Fruit fly (Drosophila melanogaster) whole organism, embryonic: ENCODE data around the gene SkpA.

ENCODE experiments used
- Antp ChIP-seq: fragments of 200-800 bp; sonication (Bioruptor generic); optimal IDR thresholded peaks from 3 replicates; lab custom pipeline; 2016; ENCODE audit warnings: missing biosample characterization, missing genetic modification characterization
- CG11456 ChIP-seq: fragments of 200-800 bp; sonication (Bioruptor generic); IDR thresholded peaks from 3 replicates; pipeline ENCODE4 v1.3.6; 2022; ENCODE audit warnings: missing biosample characterization, missing genetic modification characterization
- CG11504 ChIP-seq: fragments of 200-800 bp; sonication (Bioruptor generic); optimal IDR thresholded peaks from 3 replicates; lab custom pipeline; 2019; ENCODE audit warnings: missing biosample characterization, mild to moderate bottlenecking, missing genetic modification characterization, moderate library complexity
- CG12219 ChIP-seq: fragments of 200-800 bp; sonication (Bioruptor generic); optimal IDR thresholded peaks from 3 replicates; lab custom pipeline; 2018; ENCODE audit warnings: missing biosample characterization, mild to moderate bottlenecking, missing genetic modification characterization
- CG12391 ChIP-seq: fragments of 200-800 bp; sonication (Bioruptor generic); optimal IDR thresholded peaks from 3 replicates; lab custom pipeline; 2018; ENCODE audit warnings: missing biosample characterization, mild to moderate bottlenecking, missing genetic modification characterization, moderate library complexity
- CG12942 ChIP-seq: fragments of 200-800 bp; sonication (Bioruptor generic); optimal IDR thresholded peaks from 3 replicates; lab custom pipeline; 2016; ENCODE audit warnings: missing biosample characterization, missing genetic modification characterization
- CG1792 ChIP-seq: fragments of 200-800 bp; sonication (Bioruptor generic); optimal IDR thresholded peaks from 2 replicates; lab custom pipeline; 2016; ENCODE audit warnings: missing biosample characterization, missing genetic modification characterization
- CG18262 ChIP-seq: fragments of 200-800 bp; optimal IDR thresholded peaks from 3 replicates; lab custom pipeline; 2019; ENCODE audit warnings: missing biosample characterization, mild to moderate bottlenecking, missing genetic modification characterization, moderate library complexity
- CG34422 ChIP-seq: fragments of 200-800 bp; sonication (Bioruptor generic); IDR thresholded peaks from 3 replicates; pipeline ENCODE4 v1.3.6; 2022; ENCODE audit warnings: missing biosample characterization, missing genetic modification characterization
- CG4424 ChIP-seq: fragments of 200-800 bp; sonication (Bioruptor generic); optimal IDR thresholded peaks from 3 replicates; lab custom pipeline; 2016; ENCODE audit warnings: missing biosample characterization, missing genetic modification characterization
- CG4707 ChIP-seq: fragments of 200-800 bp; sonication (Bioruptor generic); optimal IDR thresholded peaks from 2 replicates; lab custom pipeline; 2018; ENCODE audit warnings: missing biosample characterization, mild to moderate bottlenecking, missing genetic modification characterization, moderate library complexity
- CG5180 ChIP-seq: fragments of 200-800 bp; sonication (Bioruptor generic); optimal IDR thresholded peaks from 3 replicates; lab custom pipeline; 2017; ENCODE audit warnings: missing biosample characterization, missing genetic modification characterization, mild to moderate bottlenecking, moderate library complexity, missing genetic modification reagents
- CG6689 ChIP-seq: fragments of 200-800 bp; sonication (Bioruptor generic); IDR thresholded peaks from 2 replicates; pipeline ENCODE4 v1.3.6; 2022; ENCODE audit warnings: missing biosample characterization, missing genetic modification characterization
- CG7839 ChIP-seq: fragments of 200-800 bp; sonication (Bioruptor generic); optimal IDR thresholded peaks from 3 replicates; lab custom pipeline; 2018; ENCODE audit warnings: missing biosample characterization, mild to moderate bottlenecking, missing genetic modification characterization, moderate library complexity
- CG8944 ChIP-seq: fragments of 200-800 bp; sonication (Bioruptor generic); optimal IDR thresholded peaks from 3 replicates; lab custom pipeline; 2016; ENCODE audit warnings: missing biosample characterization, missing genetic modification characterization
- CG9437 ChIP-seq: fragments of 200-800 bp; sonication (Bioruptor generic); optimal IDR thresholded peaks from 2 replicates; lab custom pipeline; 2018; ENCODE audit warnings: missing biosample characterization, mild to moderate bottlenecking, missing genetic modification characterization
- CG9727 ChIP-seq: fragments of 200-800 bp; sonication (Bioruptor generic); optimal IDR thresholded peaks from 3 replicates; lab custom pipeline; 2017; ENCODE audit warnings: missing biosample characterization, mild to moderate bottlenecking, missing genetic modification characterization
- CG9876 ChIP-seq: fragments of 200-800 bp; sonication (Bioruptor generic); optimal IDR thresholded peaks from 2 replicates; lab custom pipeline; 2016; ENCODE audit warnings: missing biosample characterization, missing genetic modification characterization
- CoRest ChIP-seq: fragments of 200-800 bp; sonication (Bioruptor generic); optimal IDR thresholded peaks from 3 replicates; lab custom pipeline; 2018; ENCODE audit warnings: missing biosample characterization, mild to moderate bottlenecking, missing genetic modification characterization, moderate library complexity
- Dad ChIP-seq: fragments of 200-800 bp; sonication (Bioruptor generic); optimal IDR thresholded peaks from 3 replicates; lab custom pipeline; 2016; ENCODE audit warnings: missing biosample characterization, missing genetic modification characterization
- H2.0 ChIP-seq: fragments of 200-800 bp; sonication (Bioruptor generic); IDR thresholded peaks from 2 replicates; pipeline ENCODE4 v1.3.6; 2022; ENCODE audit warnings: missing biosample characterization, missing genetic modification characterization
- HHEX ChIP-seq: fragments of 200-800 bp; sonication (Bioruptor generic); optimal IDR thresholded peaks from 3 replicates; lab custom pipeline; 2017; ENCODE audit warnings: missing biosample characterization, mild to moderate bottlenecking, missing genetic modification characterization, missing genetic modification reagents
- Hr51 ChIP-seq, 2 experiments: fragments of 200-800 bp; sonication (Bioruptor generic); optimal IDR thresholded peaks; 2 replicates in 1 of 2; 3 replicates in 1 of 2; lab custom pipeline; 2016 to 2018; ENCODE audit warnings: missing biosample characterization in 2 of 2, missing genetic modification characterization in 2 of 2, mild to moderate bottlenecking in 1 of 2, moderate library complexity in 1 of 2
- Mad ChIP-seq: fragments of 200-800 bp; sonication (Bioruptor generic); optimal IDR thresholded peaks from 2 replicates; lab custom pipeline; 2016; ENCODE audit warnings: missing biosample characterization, missing genetic modification characterization
- NC2β ChIP-seq: fragments of 200-800 bp; sonication (Bioruptor generic); optimal IDR thresholded peaks from 2 replicates; lab custom pipeline; 2016; ENCODE audit warnings: missing biosample characterization, missing genetic modification characterization
- Pdp1 ChIP-seq, 2 experiments: fragments of 200-800 bp; sonication (Bioruptor generic); optimal IDR thresholded peaks; 3 replicates each; lab custom pipeline; 2016; ENCODE audit warnings: missing biosample characterization in 2 of 2, missing genetic modification characterization in 2 of 2, mild to moderate bottlenecking in 1 of 2, moderate library complexity in 1 of 2
- Ptx1 ChIP-seq: fragments of 200-800 bp; sonication (Bioruptor generic); IDR thresholded peaks from 2 replicates; pipeline ENCODE4 v1.3.6; 2022; ENCODE audit warnings: missing biosample characterization, missing genetic modification characterization
- Rfx ChIP-seq: fragments of 200-800 bp; sonication (Bioruptor generic); IDR thresholded peaks from 2 replicates; pipeline ENCODE4 v1.3.6; 2022; ENCODE audit warnings: missing biosample characterization, missing genetic modification characterization
- Side ChIP-seq: fragments of 200-800 bp; sonication (Bioruptor generic); optimal IDR thresholded peaks from 2 replicates; lab custom pipeline; 2016; ENCODE audit warnings: missing biosample characterization, missing genetic modification characterization
- Xbp1 ChIP-seq: fragments of 200-800 bp; sonication (Bioruptor generic); optimal IDR thresholded peaks from 3 replicates; lab custom pipeline; 2016; ENCODE audit warnings: missing biosample characterization, mild to moderate bottlenecking, missing genetic modification characterization
- bab2 ChIP-seq: fragments of 200-800 bp; sonication (Bioruptor generic); optimal IDR thresholded peaks from 2 replicates; lab custom pipeline; 2016; ENCODE audit warnings: missing biosample characterization, missing genetic modification characterization
- chn ChIP-seq: fragments of 200-800 bp; sonication (Bioruptor generic); optimal IDR thresholded peaks from 2 replicates; lab custom pipeline; 2016; ENCODE audit warnings: missing biosample characterization, missing genetic modification characterization
- dmrt99B ChIP-seq: fragments of 200-800 bp; sonication (Bioruptor generic); optimal IDR thresholded peaks from 2 replicates; lab custom pipeline; 2018; ENCODE audit warnings: missing biosample characterization, mild to moderate bottlenecking, missing genetic modification characterization, moderate library complexity
- dysf ChIP-seq: fragments of 200-800 bp; sonication (Bioruptor generic); IDR thresholded peaks from 3 replicates; pipeline ENCODE4 v1.3.6; 2022; ENCODE audit warnings: missing biosample characterization, missing genetic modification characterization
- gcm ChIP-seq: fragments of 200-800 bp; sonication (Bioruptor generic); optimal IDR thresholded peaks from 2 replicates; lab custom pipeline; 2019; ENCODE audit warnings: missing biosample characterization, mild to moderate bottlenecking, missing genetic modification characterization, moderate library complexity
- gem ChIP-seq: fragments of 200-800 bp; sonication (Bioruptor generic); optimal IDR thresholded peaks from 2 replicates; lab custom pipeline; 2019; ENCODE audit warnings: missing biosample characterization, mild to moderate bottlenecking, missing genetic modification characterization, moderate library complexity
- h ChIP-seq: fragments of >200 bp; optimal IDR thresholded peaks from 2 replicates; lab custom pipeline; 2017
- hbn ChIP-seq: fragments of 200-800 bp; sonication (Bioruptor generic); IDR thresholded peaks from 2 replicates; pipeline ENCODE4 v1.3.6; 2022; ENCODE audit warnings: missing biosample characterization, missing genetic modification characterization; ENCODE audit not compliant: partially characterized antibody
- hth ChIP-seq: fragments of >200 bp; optimal IDR thresholded peaks from 2 replicates; lab custom pipeline; 2017; ENCODE audit warnings: inconsistent platforms
- lilli ChIP-seq: fragments of 200-800 bp; sonication (Bioruptor generic); optimal IDR thresholded peaks from 3 replicates; lab custom pipeline; 2016; ENCODE audit warnings: missing biosample characterization, missing genetic modification characterization
- lola ChIP-seq, 3 experiments: fragments of >200 bp in 2 of 3; fragments of 200-800 bp in 1 of 3; sonication (Bioruptor generic) in 1 of 3; optimal IDR thresholded peaks; 2 replicates each; lab custom pipeline; 2017 to 2019; ENCODE audit warnings: missing biosample characterization in 3 of 3, missing genetic modification characterization in 3 of 3, mild to moderate bottlenecking in 1 of 3, moderate library complexity in 1 of 3
- maf-S ChIP-seq: fragments of 200-800 bp; sonication (Bioruptor generic); optimal IDR thresholded peaks from 2 replicates; lab custom pipeline; 2016; ENCODE audit warnings: missing biosample characterization, missing genetic modification characterization
- mam ChIP-seq: fragments of 200-800 bp; sonication (Bioruptor generic); optimal IDR thresholded peaks from 3 replicates; lab custom pipeline; 2016; ENCODE audit warnings: missing biosample characterization, missing genetic modification characterization
- org-1 ChIP-seq: fragments of 200-800 bp; sonication (Bioruptor generic); optimal IDR thresholded peaks from 2 replicates; lab custom pipeline; 2017; ENCODE audit warnings: missing biosample characterization, missing genetic modification characterization
- phol ChIP-seq: fragments of 200-800 bp; sonication (Bioruptor generic); optimal IDR thresholded peaks from 3 replicates; lab custom pipeline; 2018; ENCODE audit warnings: missing biosample characterization, mild to moderate bottlenecking, missing genetic modification characterization, moderate library complexity
- psq ChIP-seq: fragments of 200-800 bp; sonication (Bioruptor generic); optimal IDR thresholded peaks from 2 replicates; lab custom pipeline; 2017; ENCODE audit warnings: missing biosample characterization, missing genetic modification characterization
- sima ChIP-seq: fragments of 200-800 bp; sonication (Bioruptor generic); optimal IDR thresholded peaks from 2 replicates; lab custom pipeline; 2016; ENCODE audit warnings: missing biosample characterization, missing genetic modification characterization
- slbo ChIP-seq: fragments of 200-800 bp; sonication (Bioruptor generic); IDR thresholded peaks from 2 replicates; pipeline ENCODE4 v1.3.6; 2022; ENCODE audit warnings: missing biosample characterization, missing genetic modification characterization
- ttk ChIP-seq: fragments of 200-800 bp; sonication (Bioruptor generic); IDR thresholded peaks from 2 replicates; pipeline ENCODE4 v2.1.2; 2022; ENCODE audit warnings: missing biosample characterization, missing genetic modification characterization
- usp ChIP-seq: fragments of >200 bp; optimal IDR thresholded peaks from 2 replicates; lab custom pipeline; 2017; ENCODE audit warnings: missing biosample characterization, missing genetic modification characterization
- vfl ChIP-seq: fragments of 200-800 bp; sonication (Bioruptor generic); optimal IDR thresholded peaks from 2 replicates; lab custom pipeline; 2016; ENCODE audit warnings: missing biosample characterization, missing genetic modification characterization

The SkpA gene

DNA sequence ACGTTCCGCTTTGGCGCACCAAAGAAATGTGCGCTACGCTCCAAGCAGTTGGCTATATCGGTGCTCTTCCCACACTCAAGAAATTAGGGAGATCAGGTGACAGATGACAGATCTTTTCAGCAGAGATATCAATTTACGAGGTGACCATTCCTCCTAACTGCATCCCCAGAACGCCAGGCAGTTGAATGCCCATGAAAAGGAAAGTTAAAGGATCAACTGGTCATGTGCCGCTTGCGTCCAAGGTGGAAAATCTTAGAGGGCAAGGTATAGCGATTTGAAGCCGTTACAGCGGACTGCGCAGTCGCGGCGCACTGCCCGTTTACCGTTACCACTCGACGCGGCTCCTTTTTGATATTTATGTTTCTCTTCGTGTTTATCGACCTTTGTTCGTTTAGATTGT is 37.3 kb upstream of the SkpA start:
- TF ChIP-seq Rfx (peak; percentile 24; the same call in 1 of the 2 replicates), dysf (GFP tag; lab: Robert Waterston, UW) (peak; percentile 62), bab2 (GFP tag; lab: Kevin White, UChicago) (peak; percentile 48), hbn (GFP tag; lab: Robert Waterston, UW) (no peak), org-1 (GFP tag; lab: Kevin White, UChicago) (peak; percentile 20), ttk (GFP tag; lab: Robert Waterston, UW) (0 out of 2 replicates have a peak, but pooled peaks have one; percentile 31), gcm (GFP tag; lab: Kevin White, UChicago) (peak; percentile 1), CG12219 (GFP tag; lab: Kevin White, UChicago) (peak; percentile 11), hth (lab: Kevin White, UChicago) (no peak), CG4707 (no peak), Dad (GFP tag; lab: Kevin White, UChicago) (peak; percentile 10), CG6689 (0 out of 2 replicates have a peak, but pooled peaks have one; percentile 29), CG18262 (tag; lab: Kevin White, UChicago) (peak; percentile 36), usp (GFP tag; lab: Kevin White, UChicago) (no peak), CG8944 (GFP tag; lab: Kevin White, UChicago) (peak; percentile 39), CG4424 (GFP tag; lab: Kevin White, UChicago) (peak; percentile 7), CG12942 (peak; percentile 23), lilli (GFP tag; lab: Kevin White, UChicago) (peak; percentile 46), Antp (GFP tag; lab: Kevin White, UChicago) (peak; percentile 45), Ptx1 (GFP tag; lab: Robert Waterston, UW) (peak; percentile 46; the same call in 1 of the 2 replicates), lola (GFP tag; optimal IDR thresholded peaks at IDR 0.05; lab: Kevin White, UChicago) (peak in 1 of 3 experiments; percentile 18), H2.0 (peak; percentile 18; the same call in 1 of the 2 replicates), CG11456 (GFP tag; lab: Robert Waterston, UW) (0 out of 3 replicates have a peak, but pooled peaks have one; percentile 32), slbo (GFP tag; lab: Robert Waterston, UW) (0 out of 2 replicates have a peak, but pooled peaks have one; percentile 22), Mad (no peak), Pdp1 (GFP tag; optimal IDR thresholded peaks at IDR 0.05; lab: Kevin White, UChicago) (peak in 1 of 2 experiments; percentile 29), Xbp1 (GFP tag; lab: Kevin White, UChicago) (peak; percentile 24), CG1792 (peak; percentile 1), dmrt99B (peak; percentile 26), phol (peak; percentile 34), chn (peak; percentile 17), vfl (GFP tag; lab: Kevin White, UChicago) (peak; percentile 35), sima (GFP tag; lab: Kevin White, UChicago) (no peak), CG7839 (tag; lab: Kevin White, UChicago) (peak; percentile 26), mam (GFP tag; lab: Kevin White, UChicago) (peak; percentile 39), CG9437 (GFP tag; lab: Kevin White, UChicago) (peak; percentile 5), NC2β (GFP tag; lab: Kevin White, UChicago) (peak; percentile 26), CG11504 (tag; lab: Kevin White, UChicago) (peak; percentile 42), CoRest (tag; lab: Kevin White, UChicago) (peak; percentile 20), CG12391 (tag; lab: Kevin White, UChicago) (no peak), Hr51 (GFP tag; optimal IDR thresholded peaks at IDR 0.05; lab: Kevin White, UChicago) (peak in 1 of 2 experiments; percentile 39), CG9727 (GFP tag; lab: Kevin White, UChicago) (peak; percentile 42), CG5180 (GFP tag; lab: Kevin White, UChicago) (peak; percentile 3), HHEX (GFP tag; lab: Kevin White, UChicago) (peak; percentile 47), h (lab: Kevin White, UChicago) (no peak), psq (GFP tag; lab: Kevin White, UChicago) (peak; percentile 18), Side (peak; percentile 18), maf-S (GFP tag; lab: Kevin White, UChicago) (peak; percentile 24), CG9876 (GFP tag; lab: Kevin White, UChicago) (peak; percentile 9), gem (tag; lab: Kevin White, UChicago) (peak; percentile 55), CG34422 (GFP tag; lab: Robert Waterston, UW) (no peak)
